Fruit fly (Drosophila melanogaster) whole organism, embryonic: ENCODE data around the gene Pgant7.
A peak's percentile ranks its signal among the peaks of the same experiment; 100 is the strongest.

Experiments used
- Aef1 ChIP-seq: fragments of 200-800 bp; sonication (Bioruptor generic); IDR thresholded peaks from 3 replicates; pipeline ENCODE4 v1.3.6; 2022; ENCODE audit warnings: missing biosample characterization, missing genetic modification characterization
- B-H2 ChIP-seq: fragments of 200-800 bp; sonication (Bioruptor generic); optimal IDR thresholded peaks from 2 replicates; lab custom pipeline; 2018; ENCODE audit warnings: missing biosample characterization, mild to moderate bottlenecking, missing genetic modification characterization
- CG10321 ChIP-seq: fragments of 200-800 bp; sonication (Bioruptor generic); IDR thresholded peaks from 2 replicates; pipeline ENCODE4 v1.3.6; 2022; ENCODE audit warnings: missing biosample characterization, missing genetic modification characterization
- CG12104 ChIP-seq: fragments of 200-800 bp; sonication (Bioruptor generic); optimal IDR thresholded peaks from 3 replicates; lab custom pipeline; 2016; ENCODE audit warnings: missing biosample characterization, missing genetic modification characterization
- CG1233 ChIP-seq: fragments of 200-800 bp; sonication (Bioruptor generic); optimal IDR thresholded peaks from 4 replicates; lab custom pipeline; 2018; ENCODE audit warnings: missing biosample characterization, mild to moderate bottlenecking, missing genetic modification characterization
- CG13296 ChIP-seq: fragments of 200-800 bp; sonication (Bioruptor generic); optimal IDR thresholded peaks from 3 replicates; lab custom pipeline; 2018; ENCODE audit warnings: missing biosample characterization, mild to moderate bottlenecking, missing genetic modification characterization
- CG14710 ChIP-seq: fragments of 200-800 bp; sonication (Bioruptor generic); optimal IDR thresholded peaks from 3 replicates; lab custom pipeline; 2019; ENCODE audit warnings: missing biosample characterization, mild to moderate bottlenecking, missing genetic modification characterization, moderate library complexity
- CG1529 ChIP-seq: fragments of 200-800 bp; sonication (Bioruptor generic); optimal IDR thresholded peaks from 3 replicates; lab custom pipeline; 2018; ENCODE audit warnings: missing biosample characterization, missing genetic modification characterization
- CG1647 ChIP-seq: fragments of 200-800 bp; sonication (Bioruptor generic); optimal IDR thresholded peaks from 3 replicates; lab custom pipeline; 2016; ENCODE audit warnings: missing biosample characterization, missing genetic modification characterization
- CG2875 ChIP-seq: fragments of 200-800 bp; sonication (Bioruptor generic); optimal IDR thresholded peaks from 2 replicates; lab custom pipeline; 2017; ENCODE audit warnings: missing biosample characterization, mild to moderate bottlenecking, missing genetic modification characterization, missing genetic modification reagents
- CG34376 ChIP-seq: fragments of 200-800 bp; sonication (Bioruptor generic); optimal IDR thresholded peaks from 2 replicates; lab custom pipeline; 2018; ENCODE audit warnings: missing biosample characterization, mild to moderate bottlenecking, missing genetic modification characterization
- CG4328 ChIP-seq: fragments of 200-800 bp; sonication (Bioruptor generic); optimal IDR thresholded peaks from 3 replicates; lab custom pipeline; 2017; ENCODE audit warnings: missing biosample characterization, missing genetic modification reagents, missing genetic modification characterization
- CG4707 ChIP-seq: fragments of 200-800 bp; sonication (Bioruptor generic); optimal IDR thresholded peaks from 2 replicates; lab custom pipeline; 2018; ENCODE audit warnings: missing biosample characterization, mild to moderate bottlenecking, missing genetic modification characterization, moderate library complexity
- CG6791 ChIP-seq: fragments of 200-800 bp; sonication (Bioruptor generic); IDR thresholded peaks from 3 replicates; pipeline ENCODE4 v1.3.6; 2022; ENCODE audit warnings: missing biosample characterization, missing genetic modification characterization; ENCODE audit not compliant: partially characterized antibody
- CG6813 ChIP-seq: fragments of 200-800 bp; sonication (Bioruptor generic); optimal IDR thresholded peaks from 2 replicates; lab custom pipeline; 2017; ENCODE audit warnings: missing biosample characterization, missing genetic modification characterization, mild to moderate bottlenecking, moderate library complexity, missing genetic modification reagents
- CG7271 ChIP-seq: fragments of 200-800 bp; sonication (Bioruptor generic); optimal IDR thresholded peaks from 2 replicates; lab custom pipeline; 2018; ENCODE audit warnings: missing biosample characterization, mild to moderate bottlenecking, missing genetic modification characterization, moderate library complexity
- CG8388 ChIP-seq: fragments of 200-800 bp; sonication (Bioruptor generic); optimal IDR thresholded peaks from 2 replicates; lab custom pipeline; 2019; ENCODE audit warnings: missing biosample characterization, mild to moderate bottlenecking, missing genetic modification characterization, moderate library complexity
- Chrac-16 ChIP-seq: fragments of 200-800 bp; sonication (Bioruptor generic); optimal IDR thresholded peaks from 3 replicates; lab custom pipeline; 2016; ENCODE audit warnings: missing biosample characterization, missing genetic modification characterization
- D19A ChIP-seq: fragments of 200-800 bp; optimal IDR thresholded peaks from 3 replicates; lab custom pipeline; 2019; ENCODE audit warnings: missing biosample characterization, mild to moderate bottlenecking, missing genetic modification characterization, moderate library complexity
- Dbx ChIP-seq: fragments of 200-800 bp; sonication (Bioruptor generic); IDR thresholded peaks from 3 replicates; pipeline ENCODE4 v1.3.6; 2022; ENCODE audit warnings: missing biosample characterization, missing genetic modification characterization
- E2f2 ChIP-seq: fragments of 200-800 bp; sonication (Bioruptor generic); IDR thresholded peaks from 2 replicates; pipeline ENCODE4 v1.3.6; 2022; ENCODE audit warnings: missing biosample characterization, missing genetic modification characterization
- Ets97D ChIP-seq: fragments of 200-800 bp; sonication (Bioruptor generic); optimal IDR thresholded peaks from 3 replicates; lab custom pipeline; 2016; ENCODE audit warnings: missing biosample characterization, missing genetic modification characterization
- Fer1 ChIP-seq: fragments of 200-800 bp; sonication (Bioruptor generic); optimal IDR thresholded peaks from 2 replicates; lab custom pipeline; 2017; ENCODE audit warnings: missing biosample characterization, mild to moderate bottlenecking, missing genetic modification characterization
- HmgZ ChIP-seq: fragments of 200-800 bp; sonication (Bioruptor generic); optimal IDR thresholded peaks from 2 replicates; lab custom pipeline; 2018; ENCODE audit warnings: missing biosample characterization, mild to moderate bottlenecking, missing genetic modification characterization
- Lpt ChIP-seq: fragments of >200 bp; optimal IDR thresholded peaks from 2 replicates; lab custom pipeline; 2018; ENCODE audit warnings: missing biosample characterization, missing genetic modification characterization
- MTF-1 ChIP-seq: fragments of 200-800 bp; sonication (Bioruptor generic); optimal IDR thresholded peaks from 2 replicates; lab custom pipeline; 2018; ENCODE audit warnings: missing biosample characterization, mild to moderate bottlenecking, missing genetic modification characterization, borderline replicate concordance
- Myb ChIP-seq: fragments of 200-800 bp; sonication (Bioruptor generic); optimal IDR thresholded peaks from 2 replicates; lab custom pipeline; 2016; ENCODE audit warnings: missing biosample characterization, missing genetic modification characterization
- Nf-YC ChIP-seq: fragments of 200-800 bp; optimal IDR thresholded peaks from 3 replicates; lab custom pipeline; 2019; ENCODE audit warnings: missing biosample characterization, mild to moderate bottlenecking, missing genetic modification characterization, moderate library complexity
- Taf1 ChIP-seq: fragments of 200-800 bp; sonication (Bioruptor generic); IDR thresholded peaks from 2 replicates; pipeline ENCODE4 v1.3.6; 2022; ENCODE audit warnings: missing biosample characterization, missing genetic modification characterization
- Xbp1 ChIP-seq: fragments of 200-800 bp; sonication (Bioruptor generic); optimal IDR thresholded peaks from 3 replicates; lab custom pipeline; 2016; ENCODE audit warnings: missing biosample characterization, mild to moderate bottlenecking, missing genetic modification characterization
- YL-1 ChIP-seq: fragments of 200-800 bp; sonication (Bioruptor generic); optimal IDR thresholded peaks from 3 replicates; lab custom pipeline; 2017; ENCODE audit warnings: missing biosample characterization, mild to moderate bottlenecking, missing genetic modification characterization
- ac ChIP-seq: fragments of 200-800 bp; sonication (Bioruptor generic); optimal IDR thresholded peaks from 3 replicates; lab custom pipeline; 2017; ENCODE audit warnings: missing biosample characterization, mild to moderate bottlenecking, missing genetic modification characterization
- az2 ChIP-seq: fragments of 200-800 bp; sonication (Bioruptor generic); optimal IDR thresholded peaks from 3 replicates; lab custom pipeline; 2016; ENCODE audit warnings: missing biosample characterization, missing genetic modification characterization
- bcd ChIP-seq: fragments of 200-800 bp; sonication (Bioruptor generic); optimal IDR thresholded peaks from 2 replicates; lab custom pipeline; 2017; ENCODE audit warnings: missing biosample characterization, mild to moderate bottlenecking, missing genetic modification characterization
- chn ChIP-seq: fragments of 200-800 bp; sonication (Bioruptor generic); optimal IDR thresholded peaks from 2 replicates; lab custom pipeline; 2016; ENCODE audit warnings: missing biosample characterization, missing genetic modification characterization
- crp ChIP-seq, 2 experiments: fragments of 200-800 bp; sonication (Bioruptor generic); optimal IDR thresholded peaks; 2 replicates in 1 of 2; 3 replicates in 1 of 2; lab custom pipeline; 2017; ENCODE audit warnings: missing biosample characterization in 2 of 2, missing genetic modification characterization in 2 of 2, mild to moderate bottlenecking in 1 of 2, moderate library complexity in 1 of 2
- en ChIP-seq: fragments of 200-800 bp; sonication (Bioruptor generic); optimal IDR thresholded peaks from 2 replicates; lab custom pipeline; 2016; ENCODE audit warnings: missing biosample characterization, missing genetic modification characterization
- fru ChIP-seq: fragments of >200 bp; optimal IDR thresholded peaks from 2 replicates; lab custom pipeline; 2017
- her ChIP-seq: fragments of 200-800 bp; sonication (Bioruptor generic); optimal IDR thresholded peaks from 2 replicates; lab custom pipeline; 2016; ENCODE audit warnings: missing biosample characterization, missing genetic modification characterization
- insv ChIP-seq, 2 experiments: fragments of 200-800 bp; sonication (Bioruptor generic); optimal IDR thresholded peaks; 3 replicates each; lab custom pipeline; 2016 to 2018; ENCODE audit warnings: missing biosample characterization in 2 of 2, missing genetic modification characterization in 2 of 2
- jing ChIP-seq: fragments of 200-800 bp; sonication (Bioruptor generic); optimal IDR thresholded peaks from 2 replicates; lab custom pipeline; 2018; ENCODE audit warnings: missing biosample characterization, mild to moderate bottlenecking, missing genetic modification characterization
- luna ChIP-seq: fragments of 200-800 bp; sonication (Bioruptor generic); optimal IDR thresholded peaks from 2 replicates; lab custom pipeline; 2016; ENCODE audit warnings: missing biosample characterization, missing genetic modification characterization
- oc ChIP-seq: fragments of 200-800 bp; sonication (Bioruptor generic); optimal IDR thresholded peaks from 2 replicates; lab custom pipeline; 2018; ENCODE audit warnings: missing biosample characterization, mild to moderate bottlenecking, missing genetic modification characterization, moderate library complexity
- pan ChIP-seq, 4 experiments: fragments of >200 bp in 3 of 4; fragments of 200-800 bp in 1 of 4; sonication (Bioruptor generic) in 1 of 4; optimal IDR thresholded peaks in 3 of 4; IDR thresholded peaks in 1 of 4; 2 replicates each; pipeline versions ENCODE4 v1.3.6 to Lab custom; 2017 to 2022; ENCODE audit warnings: missing biosample characterization in 2 of 4, missing genetic modification characterization in 2 of 4, mixed read lengths in 1 of 4
- ro ChIP-seq: fragments of 200-800 bp; sonication (Bioruptor generic); IDR thresholded peaks from 2 replicates; pipeline ENCODE4 v1.3.6; 2022; ENCODE audit warnings: missing biosample characterization, missing genetic modification characterization
- salm ChIP-seq: fragments of 200-800 bp; sonication (Bioruptor generic); optimal IDR thresholded peaks from 2 replicates; lab custom pipeline; 2018; ENCODE audit warnings: missing biosample characterization, mild to moderate bottlenecking, missing genetic modification characterization
- sug ChIP-seq: fragments of 200-800 bp; optimal IDR thresholded peaks from 2 replicates; lab custom pipeline; 2019; ENCODE audit warnings: missing biosample characterization, mild to moderate bottlenecking, missing genetic modification characterization, moderate library complexity
- trem ChIP-seq: fragments of 200-800 bp; optimal IDR thresholded peaks from 3 replicates; lab custom pipeline; 2019; ENCODE audit warnings: missing biosample characterization, mild to moderate bottlenecking, missing genetic modification characterization, moderate library complexity
- vvl ChIP-seq: fragments of 200-800 bp; sonication (Bioruptor generic); IDR thresholded peaks from 2 replicates; pipeline ENCODE4 v1.3.6; 2022; ENCODE audit warnings: missing biosample characterization, missing genetic modification characterization
- wdn ChIP-seq: fragments of 200-800 bp; sonication (Bioruptor generic); IDR thresholded peaks from 2 replicates; pipeline ENCODE4 v1.3.6; 2022; ENCODE audit warnings: missing biosample characterization, missing genetic modification characterization

The Pgant7 gene

DNA sequence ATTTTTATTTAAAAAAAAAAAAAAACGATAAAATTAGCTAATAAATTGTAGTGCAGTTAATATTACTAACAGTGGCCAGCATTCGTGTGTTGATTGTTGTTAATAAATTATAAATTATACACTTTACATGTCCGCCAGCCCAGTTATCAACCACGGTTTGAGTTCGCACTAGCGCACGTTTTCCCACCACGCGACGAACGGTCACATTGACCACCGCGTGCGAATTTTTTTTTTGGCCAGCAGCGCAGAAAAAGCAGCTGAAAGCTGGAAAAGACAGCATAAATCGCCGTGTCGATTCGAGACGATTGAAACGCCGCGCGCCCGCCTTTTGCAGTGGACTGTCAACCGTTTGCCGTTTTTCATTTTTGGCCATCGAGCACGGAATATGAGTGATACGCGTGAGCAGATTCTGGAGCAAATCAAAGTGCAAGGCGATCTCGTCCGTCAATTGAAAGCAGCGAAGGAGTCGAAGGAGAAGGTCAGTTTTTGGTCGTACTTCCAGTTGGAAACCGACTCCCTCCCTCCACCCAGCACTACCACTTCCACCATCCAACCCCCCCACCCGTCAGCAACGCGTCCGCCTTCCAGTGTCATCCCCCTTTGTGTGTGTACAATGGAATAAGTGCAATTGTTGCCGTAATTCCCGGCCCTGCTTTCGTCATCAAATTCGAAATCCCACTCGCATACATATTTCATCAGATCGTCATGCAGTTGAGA is 15.6 kb upstream of the Pgant7 start, which contains the start of the genes Bx and HisRS (continued):
- TF ChIP-seq CG10321 (GFP tag; lab: Robert Waterston, UW) (no peak), luna (GFP tag; lab: Kevin White, UChicago) (no peak), CG7271 (tag; lab: Kevin White, UChicago) (no peak), salm (no peak), oc (no peak), trem (tag; lab: Kevin White, UChicago) (peak; percentile 9), Myb (peak; percentile 27), wdn (GFP tag; lab: Robert Waterston, UW) (no peak), jing (GFP tag; lab: Kevin White, UChicago) (no peak), pan (optimal IDR thresholded peaks at IDR 0.05; lab: Kevin White, UChicago) (no peak), pan (GFP tag; optimal IDR thresholded peaks at IDR 0.05 in 1 of 2, IDR thresholded peaks at IDR 0.05 in 1 of 2) (no peak), Chrac-16 (no peak), CG2875 (GFP tag; lab: Kevin White, UChicago) (no peak), CG4707 (GFP tag; lab: Kevin White, UChicago) (no peak), Aef1 (GFP tag; lab: Robert Waterston, UW) (no peak), Dbx (GFP tag; lab: Robert Waterston, UW) (no peak), en (GFP tag; lab: Kevin White, UChicago) (no peak), az2 (GFP tag; lab: Kevin White, UChicago) (no peak), YL-1 (peak; percentile 19), Taf1 (GFP tag; lab: Robert Waterston, UW) (no peak), Ets97D (GFP tag; lab: Kevin White, UChicago) (peak; percentile 64), HmgZ (tag; lab: Kevin White, UChicago) (peak; percentile 50), crp (GFP tag; optimal IDR thresholded peaks at IDR 0.05; lab: Kevin White, UChicago) (peak in 1 of 2 experiments; percentile 51), fru (lab: Kevin White, UChicago) (no peak), chn (GFP tag; lab: Kevin White, UChicago) (no peak), insv (GFP tag; optimal IDR thresholded peaks at IDR 0.05; lab: Kevin White, UChicago) (no peak), Lpt (no peak), bcd (no peak), Xbp1 (GFP tag; lab: Kevin White, UChicago) (no peak), CG4328 (GFP tag; lab: Kevin White, UChicago) (no peak), her (GFP tag; lab: Kevin White, UChicago) (no peak), CG1529 (GFP tag; lab: Kevin White, UChicago) (no peak), CG14710 (peak; percentile 20), Nf-YC (tag; lab: Kevin White, UChicago) (no peak), B-H2 (peak; percentile 21), CG6813 (GFP tag; lab: Kevin White, UChicago) (no peak), D19A (no peak), CG1647 (GFP tag; lab: Kevin White, UChicago) (no peak), E2f2 (GFP tag; lab: Robert Waterston, UW) (peak; percentile 49), ac (GFP tag; lab: Kevin White, UChicago) (no peak), CG6791 (no peak), CG34376 (GFP tag; lab: Kevin White, UChicago) (no peak), sug (peak; percentile 5), vvl (GFP tag; lab: Robert Waterston, UW) (peak; percentile 23), Fer1 (GFP tag; lab: Kevin White, UChicago) (peak; percentile 24), MTF-1 (no peak), ro (GFP tag; lab: Robert Waterston, UW) (no peak), CG13296 (no peak), CG8388 (GFP tag; lab: Kevin White, UChicago) (no peak), CG1233 (GFP tag; lab: Kevin White, UChicago) (no peak), CG12104 (no peak)
